Worm (Caenorhabditis elegans) whole organism, L2 larva: Measurements from ENCODE around the gene F42A6.2.
"Not testable (repeated sequence)": the region's sequence is repeated elsewhere in the genome, so short reads cannot be mapped to it uniquely, and the experiment has no call there.

Experiments
- C34F6.9 ChIP-seq: fragments of 150-350 bp; optimal IDR thresholded peaks from 2 replicates; lab custom pipeline; 2014; ENCODE audit warnings: missing biosample characterization, missing genetic modification characterization
- F13H6.1 ChIP-seq: sonication (generic microtip); optimal IDR thresholded peaks from 2 replicates; lab custom pipeline; 2016; ENCODE audit warnings: missing genetic modification characterization, missing compliant biosample characterization
- R02D3.7 ChIP-seq: fragments of 150-350 bp; optimal IDR thresholded peaks from 2 replicates; lab custom pipeline; 2014; ENCODE audit warnings: missing biosample characterization, missing genetic modification characterization
- ZK546.5 ChIP-seq: sonication (generic microtip); optimal IDR thresholded peaks from 2 replicates; lab custom pipeline; 2017; ENCODE audit warnings: missing biosample characterization, missing genetic modification characterization
- alr-1 ChIP-seq: fragments of 150-350 bp; optimal IDR thresholded peaks from 2 replicates; lab custom pipeline; 2014; ENCODE audit warnings: missing biosample characterization, missing genetic modification characterization
- aly-2 ChIP-seq: fragments of 150-350 bp; optimal IDR thresholded peaks from 2 replicates; lab custom pipeline; 2014; ENCODE audit warnings: missing biosample characterization, missing genetic modification characterization
- ama-1 ChIP-seq: fragments of 150-350 bp; optimal IDR thresholded peaks from 2 replicates; lab custom pipeline; 2018; ENCODE audit warnings: inconsistent platforms
- blmp-1 ChIP-seq: sonication (generic microtip); optimal IDR thresholded peaks from 2 replicates; lab custom pipeline; 2017; ENCODE audit warnings: missing genetic modification characterization, mild to moderate bottlenecking, missing compliant biosample characterization, antibody characterized with exemption, moderate library complexity; ENCODE audit not compliant: insufficient read depth
- ceh-82 ChIP-seq: fragments of 150-350 bp; optimal IDR thresholded peaks from 2 replicates; lab custom pipeline; 2014; ENCODE audit warnings: missing biosample characterization, missing genetic modification characterization
- crh-2 ChIP-seq: sonication (generic microtip); optimal IDR thresholded peaks from 2 replicates; lab custom pipeline; 2017; ENCODE audit warnings: missing biosample characterization, missing genetic modification characterization
- fos-1 ChIP-seq: fragments of 150-350 bp; optimal IDR thresholded peaks from 2 replicates; lab custom pipeline; 2014; ENCODE audit warnings: missing biosample characterization, missing genetic modification characterization
- gmeb-1 ChIP-seq: fragments of 150-350 bp; optimal IDR thresholded peaks from 2 replicates; lab custom pipeline; 2014; ENCODE audit warnings: missing biosample characterization, missing genetic modification characterization
- lin-11 ChIP-seq: fragments of 150-350 bp; sonication (generic microtip); optimal IDR thresholded peaks from 2 replicates; lab custom pipeline; 2014; ENCODE audit warnings: missing biosample characterization, missing genetic modification characterization, inconsistent platforms, mixed read lengths
- lin-13 ChIP-seq: fragments of 150-350 bp; optimal IDR thresholded peaks from 2 replicates; lab custom pipeline; 2014; ENCODE audit warnings: missing biosample characterization, missing genetic modification reagents, missing genetic modification characterization
- lin-39 ChIP-seq: fragments of 150-350 bp; optimal IDR thresholded peaks from 2 replicates; lab custom pipeline; 2014; ENCODE audit warnings: missing biosample characterization, missing genetic modification reagents, missing genetic modification characterization
- lsy-2 ChIP-seq, 2 experiments: fragments of 150-350 bp in 1 of 2; sonication (generic microtip) in 1 of 2; optimal IDR thresholded peaks; 2 replicates each; lab custom pipeline; 2014 to 2017; ENCODE audit warnings: missing biosample characterization in 2 of 2, missing genetic modification characterization in 2 of 2
- mbf-1 ChIP-seq: sonication (generic microtip); optimal IDR thresholded peaks from 2 replicates; lab custom pipeline; 2017; ENCODE audit warnings: missing biosample characterization, missing genetic modification characterization
- mdl-1 ChIP-seq, 2 experiments: fragments of 150-350 bp in 1 of 2; sonication (generic microtip) in 1 of 2; optimal IDR thresholded peaks; 2 replicates each; lab custom pipeline; 2017; ENCODE audit warnings: missing biosample characterization in 2 of 2, missing genetic modification characterization in 2 of 2
- nhr-10 ChIP-seq: sonication (generic microtip); optimal IDR thresholded peaks from 2 replicates; lab custom pipeline; 2017; ENCODE audit warnings: missing biosample characterization, missing genetic modification characterization
- nhr-129 ChIP-seq: fragments of 150-350 bp; optimal IDR thresholded peaks from 2 replicates; lab custom pipeline; 2014; ENCODE audit warnings: missing biosample characterization, missing genetic modification characterization
- nhr-21 ChIP-seq: fragments of 150-350 bp; optimal IDR thresholded peaks from 2 replicates; lab custom pipeline; 2014; ENCODE audit warnings: missing biosample characterization, missing genetic modification characterization
- nhr-23 ChIP-seq: fragments of 150-350 bp; optimal IDR thresholded peaks from 2 replicates; lab custom pipeline; 2014; ENCODE audit warnings: missing biosample characterization, missing genetic modification reagents, missing genetic modification characterization
- nhr-237 ChIP-seq: fragments of 150-350 bp; optimal IDR thresholded peaks from 2 replicates; lab custom pipeline; 2014; ENCODE audit warnings: missing biosample characterization, missing genetic modification characterization
- nhr-25 ChIP-seq: fragments of 150-350 bp; sonication (generic microtip); optimal IDR thresholded peaks from 3 replicates; lab custom pipeline; 2014; ENCODE audit warnings: missing biosample characterization, missing genetic modification characterization
- peb-1 ChIP-seq: fragments of 150-350 bp; optimal IDR thresholded peaks from 2 replicates; lab custom pipeline; 2014; ENCODE audit warnings: missing biosample characterization, missing genetic modification characterization
- sem-4 ChIP-seq: fragments of 150-350 bp; optimal IDR thresholded peaks from 2 replicates; lab custom pipeline; 2014; ENCODE audit warnings: missing biosample characterization, missing genetic modification reagents, missing genetic modification characterization
- skn-1 ChIP-seq: sonication (generic microtip); optimal IDR thresholded peaks from 2 replicates; lab custom pipeline; 2017; ENCODE audit warnings: missing biosample characterization, missing genetic modification characterization
- sma-3 ChIP-seq: sonication (generic microtip); optimal IDR thresholded peaks from 2 replicates; lab custom pipeline; 2016; ENCODE audit warnings: missing genetic modification reagents, missing genetic modification characterization, missing compliant biosample characterization
- sma-9 ChIP-seq, 2 experiments: fragments of 150-350 bp in 1 of 2; sonication (generic microtip) in 1 of 2; optimal IDR thresholded peaks; 2 replicates each; lab custom pipeline; 2014 to 2016; ENCODE audit warnings: missing genetic modification characterization in 2 of 2, mild to moderate bottlenecking in 1 of 2, missing biosample characterization in 1 of 2, missing compliant biosample characterization in 1 of 2, missing genetic modification reagents in 1 of 2, moderate library complexity in 1 of 2
- unc-39 ChIP-seq: fragments of 150-350 bp; optimal IDR thresholded peaks from 2 replicates; lab custom pipeline; 2014; ENCODE audit warnings: missing biosample characterization, missing genetic modification characterization
- unc-62 ChIP-seq: fragments of 150-350 bp; optimal IDR thresholded peaks from 2 replicates; lab custom pipeline; 2014; ENCODE audit warnings: missing biosample characterization, missing genetic modification reagents, missing genetic modification characterization
- zag-1 ChIP-seq: fragments of 150-350 bp; optimal IDR thresholded peaks from 2 replicates; lab custom pipeline; 2014; ENCODE audit warnings: missing biosample characterization, missing genetic modification characterization
- ztf-11 ChIP-seq: sonication (generic microtip); optimal IDR thresholded peaks from 2 replicates; lab custom pipeline; 2017; ENCODE audit warnings: missing biosample characterization, missing genetic modification characterization
- ztf-4 ChIP-seq: fragments of 150-350 bp; optimal IDR thresholded peaks from 2 replicates; lab custom pipeline; 2014; ENCODE audit warnings: missing biosample characterization, missing genetic modification characterization

F42A6.2 gene

DNA sequence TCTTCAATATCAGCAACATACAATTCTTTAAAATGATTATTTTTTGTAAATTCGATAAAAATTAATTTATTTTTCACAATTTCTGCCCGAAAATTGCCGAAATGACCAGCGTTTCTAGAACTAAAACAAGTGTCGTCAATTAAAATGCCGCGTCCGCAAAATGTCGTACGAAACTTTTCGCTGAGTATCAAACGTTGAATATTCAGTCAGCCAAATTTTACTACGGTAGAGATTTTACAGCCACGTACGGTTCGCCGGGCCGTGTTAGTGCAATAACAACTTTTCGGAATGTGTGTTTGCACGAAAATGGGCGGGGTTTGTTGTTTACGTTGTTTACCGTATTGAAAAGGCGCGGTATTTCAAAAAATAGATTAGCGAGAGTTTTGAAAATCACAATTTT lies 28.0 kb upstream of the F42A6.2 start:
- TF ChIP-seq gmeb-1 (tag; lab: Kevin White, UChicago) (peak; percentile 30), lin-13 (GFP tag; lab: Kevin White, UChicago) (peak; percentile 36), sma-9 (GFP tag; optimal IDR thresholded peaks at IDR 0.05; lab: Kevin White, UChicago) (peak; percentile 48), F13H6.1 (tag; lab: Kevin White, UChicago) (peak; percentile 46), crh-2 (tag; lab: Kevin White, UChicago) (peak; percentile 41), fos-1 (tag; lab: Kevin White, UChicago) (peak; percentile 6), nhr-25 (tag; lab: Kevin White, UChicago) (peak; percentile 62), nhr-129 (tag; lab: Kevin White, UChicago) (peak; percentile 16), sma-3 (GFP tag; lab: Kevin White, UChicago) (peak; percentile 67), lsy-2 (tag; optimal IDR thresholded peaks at IDR 0.05; lab: Kevin White, UChicago) (peak; percentile 83 to 94), nhr-21 (peak; percentile 34)
- TF ChIP-seq sma-9 (tag; optimal IDR thresholded peaks at IDR 0.05; lab: Kevin White, UChicago) = not testable (repeated sequence)

- TF ChIP-seq lsy-2 (tag; optimal IDR thresholded peaks at IDR 0.05; lab: Kevin White, UChicago) = peak in 1 of 2 experiments; percentile 44
Measured at ce11 chrIV:3314099-3314498, 27.2 kb upstream of the F42A6.2 start.

- not testable (repeated sequence) for TF ChIP-seq lin-39, alr-1, gmeb-1 (tag; lab: Kevin White, UChicago)
Measured at ce11 chrIV:3331758-3332157, 9.5 kb upstream of the F42A6.2 start, which contains the start of gene F42A6.5. F42A6.5 (minus strand) TSS chrIV:3331858.

- no peak for TF ChIP-seq lin-39 (tag; lab: Kevin White, UChicago)
- TF ChIP-seq ama-1 (lab: Kevin White, UChicago) = peak; percentile 72
- TF ChIP-seq lin-13 (GFP tag; lab: Kevin White, UChicago) = peak; percentile 13
- no peak for TF ChIP-seq ceh-82 (tag; lab: Kevin White, UChicago)
- peak in 1 of 2 experiments; percentile 33 for TF ChIP-seq lsy-2 (tag; optimal IDR thresholded peaks at IDR 0.05; lab: Kevin White, UChicago)
- TF ChIP-seq nhr-21 = peak; percentile 11
- TF ChIP-seq R02D3.7 (tag; lab: Kevin White, UChicago) = no peak
- TF ChIP-seq sem-4 (tag; lab: Kevin White, UChicago) = peak; percentile 4
- TF ChIP-seq sma-9 (GFP tag; optimal IDR thresholded peaks at IDR 0.05; lab: Kevin White, UChicago) = peak; percentile 29
- no peak for TF ChIP-seq sma-9 (tag; optimal IDR thresholded peaks at IDR 0.05; lab: Kevin White, UChicago)
- no peak for TF ChIP-seq nhr-237 (tag; lab: Kevin White, UChicago)
- no peak for TF ChIP-seq nhr-129 (tag; lab: Kevin White, UChicago)
- TF ChIP-seq blmp-1 (tag; lab: Kevin White, UChicago) = no peak
- peak; percentile 39 for TF ChIP-seq gmeb-1 (tag; lab: Kevin White, UChicago)
- no peak for TF ChIP-seq ztf-4
Measured at ce11 chrIV:3336585-3336984, 4.7 kb upstream of the F42A6.2 start, which contains the start of gene F42A6.6. F42A6.6 (minus strand) TSS chrIV:3336873.

ce11 chrIV:3337275-3337674 lies 4.0 kb upstream of the F42A6.2 start:
- TF ChIP-seq mbf-1 (no peak), unc-62 (no peak), blmp-1 (tag; lab: Kevin White, UChicago) (no peak), ztf-4 (no peak), unc-39 (tag; lab: Kevin White, UChicago) (no peak), nhr-10 (no peak), nhr-23 (tag; lab: Kevin White, UChicago) (no peak), nhr-25 (tag; lab: Kevin White, UChicago) (no peak), R02D3.7 (tag; lab: Kevin White, UChicago) (no peak), ZK546.5 (tag; lab: Kevin White, UChicago) (no peak), lin-11 (tag; lab: Kevin White, UChicago) (no peak), C34F6.9 (no peak), nhr-237 (tag; lab: Kevin White, UChicago) (no peak), lin-39 (tag; lab: Kevin White, UChicago) (no peak)
- TF ChIP-seq, all 48 proteins: peak for 0

ce11 chrIV:3338176-3338575 lies 3.1 kb upstream of the F42A6.2 start:
- TF ChIP-seq crh-2 (tag; lab: Kevin White, UChicago) (no peak), nhr-10 (no peak), peb-1 (tag; lab: Kevin White, UChicago) (no peak), sem-4 (tag; lab: Kevin White, UChicago) (no peak), zag-1 (tag; lab: Kevin White, UChicago) (no peak), nhr-25 (tag; lab: Kevin White, UChicago) (no peak), mdl-1 (tag; optimal IDR thresholded peaks at IDR 0.05; lab: Kevin White, UChicago) (no peak), aly-2 (tag; lab: Kevin White, UChicago) (no peak), blmp-1 (tag; lab: Kevin White, UChicago) (no peak), skn-1 (tag; lab: Kevin White, UChicago) (no peak), ztf-11 (tag; lab: Kevin White, UChicago) (no peak), nhr-21 (no peak), lin-11 (tag; lab: Kevin White, UChicago) (no peak), unc-62 (no peak)
